Worm (Caenorhabditis elegans): ENCODE measurements around the gene npp-8.

DNA sequence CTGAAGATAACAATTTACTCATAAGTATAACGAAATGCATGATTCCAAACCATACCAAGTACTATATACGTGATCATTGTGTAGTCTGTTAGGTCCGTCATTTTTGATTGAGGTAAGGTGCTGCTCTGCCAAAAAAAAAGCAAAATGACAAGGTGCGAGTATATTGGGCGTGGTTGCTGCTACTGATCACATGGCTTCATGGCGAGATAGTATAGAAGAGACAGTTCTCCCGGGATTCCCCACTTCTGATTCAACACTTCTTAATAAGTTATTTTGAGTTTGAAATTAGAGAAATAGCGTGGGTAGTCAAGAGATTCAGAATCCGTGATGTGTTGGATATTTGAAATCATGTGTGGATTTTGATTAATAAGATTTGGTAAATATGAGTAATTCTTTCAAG, 74.4 kb downstream of the npp-8 start, which contains the start of gene K03H6.4:
- no peak for TF ChIP-seq ztf-11 (tag; optimal IDR thresholded peaks at IDR 0.05)
- TF ChIP-seq snpc-4 (tag; optimal IDR thresholded peaks at IDR 0.05), result no peak
